Worm (Caenorhabditis elegans) whole organism, late embryonic: ENCODE measurements around the gene F48F7.6.
"Not testable (repeated sequence)": the region's sequence is repeated elsewhere in the genome, so short reads cannot be mapped to it uniquely, and the experiment has no call there.

Source experiments
- K09A11.1 ChIP-seq: sonication (generic microtip); optimal IDR thresholded peaks from 2 replicates; lab custom pipeline; 2017; ENCODE audit warnings: antibody characterized with exemption, mild to moderate bottlenecking, missing genetic modification characterization, missing compliant biosample characterization; ENCODE audit not compliant: insufficient read depth
- ahr-1 ChIP-seq: sonication (generic microtip); optimal IDR thresholded peaks from 2 replicates; lab custom pipeline; 2016; ENCODE audit warnings: missing genetic modification characterization, missing compliant biosample characterization
- ceh-14 ChIP-seq: sonication (generic microtip); optimal IDR thresholded peaks from 2 replicates; lab custom pipeline; 2016; ENCODE audit warnings: missing genotype, missing genetic modification characterization, missing compliant biosample characterization
- ceh-18 ChIP-seq: sonication (generic microtip); optimal IDR thresholded peaks from 2 replicates; lab custom pipeline; 2016; ENCODE audit warnings: missing genetic modification characterization, missing compliant biosample characterization
- ceh-22 ChIP-seq: sonication (generic microtip); optimal IDR thresholded peaks from 2 replicates; lab custom pipeline; 2017; ENCODE audit warnings: missing biosample characterization, missing genetic modification characterization
- ceh-30 ChIP-seq: fragments of 150-350 bp; optimal IDR thresholded peaks from 2 replicates; lab custom pipeline; 2014; ENCODE audit warnings: missing biosample characterization, missing genetic modification characterization
- ceh-31 ChIP-seq: sonication (generic microtip); optimal IDR thresholded peaks from 2 replicates; lab custom pipeline; 2016; ENCODE audit warnings: missing genetic modification characterization, missing compliant biosample characterization
- ceh-34 ChIP-seq: sonication (generic microtip); optimal IDR thresholded peaks from 2 replicates; lab custom pipeline; 2016; ENCODE audit warnings: mild to moderate bottlenecking, missing genetic modification characterization, missing compliant biosample characterization
- che-1 ChIP-seq: sonication (generic microtip); optimal IDR thresholded peaks from 2 replicates; lab custom pipeline; 2016; ENCODE audit warnings: mild to moderate bottlenecking, missing genetic modification characterization, missing compliant biosample characterization
- elt-4 ChIP-seq: sonication (generic microtip); optimal IDR thresholded peaks from 2 replicates; lab custom pipeline; 2016; ENCODE audit warnings: missing genetic modification characterization, missing compliant biosample characterization
- ets-4 ChIP-seq: sonication (generic microtip); optimal IDR thresholded peaks from 2 replicates; lab custom pipeline; 2016; ENCODE audit warnings: missing genetic modification characterization, missing compliant biosample characterization
- eyg-1 ChIP-seq: sonication (generic microtip); optimal IDR thresholded peaks from 2 replicates; lab custom pipeline; 2016; ENCODE audit warnings: missing genotype, missing genetic modification characterization, missing compliant biosample characterization
- fax-1 ChIP-seq: sonication (generic microtip); optimal IDR thresholded peaks from 2 replicates; lab custom pipeline; 2016; ENCODE audit warnings: missing genotype, missing genetic modification characterization, missing compliant biosample characterization
- gmeb-2 ChIP-seq: sonication (generic microtip); optimal IDR thresholded peaks from 2 replicates; lab custom pipeline; 2016; ENCODE audit warnings: missing genetic modification characterization, inconsistent platforms, missing compliant biosample characterization
- hlh-13 ChIP-seq: fragments of 200-800 bp; sonication (Bioruptor generic); optimal IDR thresholded peaks from 2 replicates; lab custom pipeline; 2018; ENCODE audit warnings: mild to moderate bottlenecking, missing genetic modification characterization, missing compliant biosample characterization
- hlh-30 ChIP-seq: sonication (generic microtip); optimal IDR thresholded peaks from 2 replicates; lab custom pipeline; 2017; ENCODE audit warnings: antibody characterized with exemption, missing genetic modification characterization, missing compliant biosample characterization; ENCODE audit not compliant: insufficient read depth
- hlh-6 ChIP-seq: sonication (generic microtip); optimal IDR thresholded peaks from 2 replicates; lab custom pipeline; 2016; ENCODE audit warnings: missing genotype, missing genetic modification characterization, missing compliant biosample characterization
- hlh-8 ChIP-seq: sonication (generic microtip); optimal IDR thresholded peaks from 2 replicates; lab custom pipeline; 2016; ENCODE audit warnings: missing genotype, missing genetic modification characterization, missing compliant biosample characterization
- madf-2 ChIP-seq: sonication (generic microtip); optimal IDR thresholded peaks from 2 replicates; lab custom pipeline; 2017; ENCODE audit warnings: missing genetic modification characterization, missing compliant biosample characterization
- mec-3 ChIP-seq: sonication (generic microtip); optimal IDR thresholded peaks from 2 replicates; lab custom pipeline; 2016; ENCODE audit warnings: borderline replicate concordance, missing genetic modification characterization, missing compliant biosample characterization
- nhr-11 ChIP-seq: fragments of 150-350 bp; optimal IDR thresholded peaks from 2 replicates; lab custom pipeline; 2014; ENCODE audit warnings: missing biosample characterization, missing genetic modification characterization
- pat-9 ChIP-seq: fragments of 200-800 bp; sonication (Bioruptor generic); optimal IDR thresholded peaks from 2 replicates; lab custom pipeline; 2018; ENCODE audit warnings: mild to moderate bottlenecking, missing genetic modification characterization, moderate library complexity, missing compliant biosample characterization
- pha-4 ChIP-seq: fragments of 150-350 bp; optimal IDR thresholded peaks from 2 replicates; lab custom pipeline; 2018; ENCODE audit warnings: missing biosample characterization, missing genetic modification reagents, missing genetic modification characterization
- pros-1 ChIP-seq: fragments of 150-350 bp; optimal IDR thresholded peaks from 2 replicates; lab custom pipeline; 2014; ENCODE audit warnings: missing biosample characterization, missing genetic modification reagents, missing genetic modification characterization
- ref-2 ChIP-seq: sonication (generic microtip); optimal IDR thresholded peaks from 2 replicates; lab custom pipeline; 2016; ENCODE audit warnings: missing genetic modification characterization, missing compliant biosample characterization
- sox-4 ChIP-seq: sonication (generic microtip); optimal IDR thresholded peaks from 2 replicates; lab custom pipeline; 2017; ENCODE audit warnings: mild to moderate bottlenecking, missing genetic modification characterization, inconsistent platforms, missing compliant biosample characterization
- tbx-2 ChIP-seq: sonication (generic microtip); optimal IDR thresholded peaks from 2 replicates; lab custom pipeline; 2016; ENCODE audit warnings: missing genetic modification characterization, missing compliant biosample characterization
- unc-3 ChIP-seq, 2 experiments: fragments of 200-800 bp in 1 of 2; sonication (Bioruptor generic) in 1 of 2; sonication (generic microtip) in 1 of 2; conservative IDR thresholded peaks in 1 of 2; optimal IDR thresholded peaks in 1 of 2; 2 replicates each; pipeline versions ENCODE4 v1.3.6 to Lab custom; 2016 to 2022; ENCODE audit warnings: missing compliant biosample characterization in 2 of 2, missing genetic modification characterization in 2 of 2, missing genetic modification reagents in 1 of 2
- unc-42 ChIP-seq: sonication (generic microtip); optimal IDR thresholded peaks from 2 replicates; lab custom pipeline; 2016; ENCODE audit warnings: missing genotype, missing genetic modification characterization, missing compliant biosample characterization
- unc-55 ChIP-seq: sonication (generic microtip); optimal IDR thresholded peaks from 2 replicates; lab custom pipeline; 2017; ENCODE audit warnings: missing biosample characterization, missing genetic modification reagents, missing genetic modification characterization

F48F7.6 gene

DNA sequence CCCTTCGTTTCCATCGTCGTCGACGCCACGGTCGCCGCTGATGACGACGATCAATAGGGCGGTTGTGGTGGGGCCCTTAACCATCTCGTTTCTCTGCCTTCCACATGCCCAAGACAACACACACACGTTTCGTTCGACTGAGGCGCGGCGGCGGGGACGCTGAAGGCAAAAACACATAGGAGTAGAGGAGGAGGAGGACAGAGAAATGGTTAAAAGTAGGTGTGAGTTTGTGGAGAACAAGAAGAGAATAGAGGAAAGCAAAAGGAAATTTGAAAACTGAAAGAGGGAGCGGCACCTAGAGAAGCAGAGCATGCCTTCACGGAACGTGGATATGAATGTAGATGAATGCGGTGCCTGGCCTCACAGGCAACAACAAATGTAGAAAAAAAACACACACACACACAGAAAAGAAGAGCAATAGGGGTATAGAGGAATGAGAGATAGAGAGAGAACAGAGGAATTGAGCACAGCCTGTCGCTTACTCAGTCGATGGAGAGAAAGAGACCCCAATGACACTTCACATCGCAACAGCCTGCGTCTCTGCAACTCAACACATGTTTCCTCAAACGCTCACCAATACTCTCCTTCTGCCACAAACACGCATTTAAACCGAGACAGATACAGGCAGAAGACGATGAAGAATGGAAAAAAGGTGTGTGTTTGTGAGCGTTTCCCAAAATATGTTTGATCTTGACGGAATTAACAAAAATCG is 8.2 kb upstream of the F48F7.6 start (continued):
- TF ChIP-seq pat-9 (tag; lab: Kevin White, UChicago) (no peak), che-1 (tag; lab: Kevin White, UChicago) (no peak), ref-2 (tag; lab: Kevin White, UChicago) (peak; percentile 50)

- TF ChIP-seq ceh-31 (peak; percentile 13), sox-4 (tag; lab: Kevin White, UChicago) (no peak), unc-55 (GFP tag; lab: Kevin White, UChicago) (peak; percentile 27), ceh-34 (tag; lab: Kevin White, UChicago) (peak; percentile 28), unc-42 (tag; lab: Kevin White, UChicago) (peak; percentile 57), K09A11.1 (tag; lab: Kevin White, UChicago) (no peak), gmeb-2 (no peak), ceh-18 (tag; lab: Kevin White, UChicago) (peak; percentile 76), tbx-2 (tag; lab: Kevin White, UChicago) (peak; percentile 7)
These were observed 3.9 kb upstream of the F48F7.6 start for ce11 chrX:13973769-13974168.

DNA sequence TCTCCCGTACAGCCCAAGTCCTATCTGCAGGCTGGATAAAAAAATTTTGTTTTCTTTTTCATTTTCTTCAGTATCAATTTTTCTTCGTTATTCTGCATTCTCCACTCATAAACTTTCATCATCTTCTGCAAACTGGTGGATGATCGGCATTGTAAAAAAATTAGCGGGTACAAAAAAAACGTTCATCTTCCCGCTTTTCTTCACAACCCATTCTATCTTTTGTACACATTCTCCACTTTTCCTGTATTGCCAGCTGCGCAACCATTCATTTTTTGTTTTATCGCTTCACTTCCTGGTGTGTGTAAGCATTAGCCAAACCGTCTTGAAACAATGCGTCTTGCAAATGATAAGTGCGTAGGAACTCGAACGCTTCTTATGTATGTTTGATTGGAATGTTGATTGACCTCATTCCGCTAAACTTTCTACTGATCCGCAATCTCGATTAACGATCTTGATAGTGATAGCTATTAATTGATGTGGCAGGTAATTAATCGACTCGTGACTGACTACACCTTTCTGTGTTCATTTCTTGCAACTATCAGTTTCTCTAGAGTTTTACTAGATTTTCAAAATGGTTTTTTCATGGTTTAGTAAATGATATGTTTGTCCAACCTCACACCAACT is 3.1 kb upstream of the F48F7.6 start:
- no peak for TF ChIP-seq ahr-1 (tag; lab: Kevin White, UChicago)
- peak; percentile 66 for TF ChIP-seq unc-55 (GFP tag; lab: Kevin White, UChicago)
- TF ChIP-seq, all 69 proteins: peak for 1

ce11 chrX:13975314-13975713 is 2.3 kb upstream of the F48F7.6 start, which contains the start of gene F48F7.5:
TSS of gene F48F7.5 (plus strand) at chrX:13975653.
- TF ChIP-seq hlh-6 (tag; lab: Kevin White, UChicago) (no peak), hlh-13 (GFP tag; lab: Kevin White, UChicago) (no peak), hlh-8 (tag; lab: Kevin White, UChicago) (no peak), hlh-30 (peak; percentile 20)

DNA sequence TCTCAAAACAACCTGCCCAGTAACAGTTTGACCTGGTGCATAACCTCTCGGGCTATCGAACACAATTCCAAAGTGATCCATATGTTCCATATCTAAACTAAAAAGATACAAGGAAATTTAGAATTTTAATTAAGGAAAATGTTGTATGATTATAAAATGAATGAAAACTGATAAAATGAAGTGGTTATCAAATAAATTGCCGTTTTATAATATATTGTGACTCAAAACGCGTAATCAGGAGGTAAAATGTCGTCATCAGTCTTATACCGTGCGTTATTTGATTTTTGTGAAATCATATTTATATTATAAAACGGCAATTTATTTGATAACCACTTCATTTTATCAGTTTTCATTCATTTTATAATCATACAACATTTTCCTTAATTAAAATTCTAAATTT is 2.8 kb downstream of the F48F7.6 start, which contains the start of gene arrd-24:
TSS of gene arrd-24 (minus strand) at position 101 of the 400 bp plus-strand sequence.
- TF ChIP-seq ceh-22; mec-3 (tag; lab: Kevin White, UChicago); ahr-1 (tag; lab: Kevin White, UChicago): not testable (repeated sequence)
- TF ChIP-seq, all 69 proteins: peak for 0; not testable (repeated sequence) for 69

ce11 chrX:13986307-13986706 is 8.7 kb downstream of the F48F7.6 start, which contains the start of gene irld-24:
TSS of gene irld-24 (plus strand) at chrX:13986607.
- TF ChIP-seq ets-4: no peak
- TF ChIP-seq pros-1 (tag; lab: Kevin White, UChicago): no peak
- no peak for TF ChIP-seq fax-1 (tag; lab: Kevin White, UChicago)
- TF ChIP-seq madf-2 (tag; lab: Kevin White, UChicago): no peak
- TF ChIP-seq unc-3 (GFP tag; conservative IDR thresholded peaks at IDR 0.05; lab: Robert Waterston, UW): no peak
- TF ChIP-seq unc-3 (tag; optimal IDR thresholded peaks at IDR 0.05; lab: Kevin White, UChicago): no peak
- TF ChIP-seq elt-4 (tag; lab: Kevin White, UChicago): no peak
- no peak for TF ChIP-seq ceh-14 (tag; lab: Kevin White, UChicago)
- TF ChIP-seq ceh-30 (tag; lab: Kevin White, UChicago): no peak
- TF ChIP-seq nhr-11 (tag; lab: Kevin White, UChicago): no peak
- no peak for TF ChIP-seq gmeb-2
- no peak for TF ChIP-seq pha-4 (tag; lab: Kevin White, UChicago)
- TF ChIP-seq eyg-1 (tag; lab: Kevin White, UChicago): no peak
- no peak for TF ChIP-seq sox-4 (tag; lab: Kevin White, UChicago)
- no peak for TF ChIP-seq unc-42 (tag; lab: Kevin White, UChicago)
- TF ChIP-seq, all 69 proteins: peak for 0
